Worm (Caenorhabditis elegans): ENCODE results near the gene E02H1.5.
A peak's percentile ranks its signal among the peaks of the same experiment; 100 is the strongest.

Gene E02H1.5

ce11 chrII:9591071-9591470 is 4.0 kb upstream of the E02H1.5 start, which contains the start of the genes E02H1.1 and tag-124:
Gene E02H1.1, minus strand, starts transcription at chrII:9591164.
Gene tag-124, plus strand, starts transcription at chrII:9591292.
- TF ChIP-seq ztf-23 (GFP tag; IDR thresholded peaks at IDR 0.05) (peak; percentile 52; the same call in 1 of the 2 replicates), cog-1 (tag; optimal IDR thresholded peaks at IDR 0.05) (peak; percentile 7), flt-1 (GFP tag; IDR thresholded peaks at IDR 0.05) (peak; percentile 62), ztf-29 (GFP tag; IDR thresholded peaks at IDR 0.05) (no peak)

- no peak for TF ChIP-seq med-1 (GFP tag; optimal IDR thresholded peaks at IDR 0.05; ENCODE audit: insufficient read depth)
- no peak for TF ChIP-seq flt-1 (GFP tag; IDR thresholded peaks at IDR 0.05)
- no peak for TF ChIP-seq ref-1 (GFP tag; conservative IDR thresholded peaks at IDR 0.05)
- no peak for TF ChIP-seq tab-1 (GFP tag; IDR thresholded peaks at IDR 0.05)
- TF ChIP-seq ztf-23 (GFP tag; IDR thresholded peaks at IDR 0.05), result no peak
- no peak for TF ChIP-seq klf-2 (GFP tag; conservative IDR thresholded peaks at IDR 0.05)
- no peak for TF ChIP-seq ztf-29 (GFP tag; IDR thresholded peaks at IDR 0.05)
- TF ChIP-seq cog-1 (tag; optimal IDR thresholded peaks at IDR 0.05), result no peak
- TF ChIP-seq T22C8.4 (GFP tag; IDR thresholded peaks at IDR 0.05), result no peak
Observed at ce11 chrII:9592737-9593136, 2.3 kb upstream of the E02H1.5 start, which contains the start of gene parp-2. Gene parp-2, plus strand, starts transcription at chrII:9593037.

DNA sequence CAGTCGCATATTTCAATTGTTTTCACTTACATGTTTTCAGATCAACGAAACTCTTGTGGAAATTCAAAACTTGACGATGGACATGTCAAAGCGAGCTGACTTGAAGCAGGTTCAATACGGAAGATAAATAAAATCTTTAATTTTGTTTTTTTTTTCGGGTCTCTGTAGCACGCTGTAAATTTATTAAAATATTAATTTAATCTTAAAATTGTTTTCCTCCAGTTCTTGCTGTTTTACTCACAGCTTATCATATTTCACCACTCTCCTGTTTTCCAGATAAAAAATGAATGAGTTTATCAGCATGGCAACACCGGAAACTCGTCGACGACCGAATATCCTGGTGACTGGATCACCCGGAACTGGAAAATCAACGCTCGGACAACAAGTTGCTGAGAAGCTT is 1.4 kb downstream of the E02H1.5 start, which contains the start of gene E02H1.6:
TSS of gene E02H1.6 (plus strand) at position 301 of the 400 bp plus-strand sequence.
- TF ChIP-seq flt-1 (GFP tag; IDR thresholded peaks at IDR 0.05), result no peak
- TF ChIP-seq ref-1 (GFP tag; conservative IDR thresholded peaks at IDR 0.05), result no peak
- TF ChIP-seq ztf-23 (GFP tag; IDR thresholded peaks at IDR 0.05), result no peak
- TF ChIP-seq tab-1 (GFP tag; IDR thresholded peaks at IDR 0.05), result no peak
- TF ChIP-seq T22C8.4 (GFP tag; IDR thresholded peaks at IDR 0.05), result no peak
- no peak for TF ChIP-seq klf-2 (GFP tag; conservative IDR thresholded peaks at IDR 0.05)
- TF ChIP-seq cog-1 (tag; optimal IDR thresholded peaks at IDR 0.05), result no peak
- no peak for TF ChIP-seq ztf-29 (GFP tag; IDR thresholded peaks at IDR 0.05)
- no peak for TF ChIP-seq med-1 (GFP tag; optimal IDR thresholded peaks at IDR 0.05; ENCODE audit: insufficient read depth)

ce11 chrII:9597516-9598047 is 2.6 kb downstream of the E02H1.5 start, which contains the start of gene mrpl-53:
Gene mrpl-53, plus strand, starts transcription at chrII:9597622.
- no peak for TF ChIP-seq cog-1 (tag; optimal IDR thresholded peaks at IDR 0.05)
- TF ChIP-seq T22C8.4 (GFP tag; IDR thresholded peaks at IDR 0.05), result no peak
- no peak for TF ChIP-seq ztf-23 (GFP tag; IDR thresholded peaks at IDR 0.05)
- no peak for TF ChIP-seq flt-1 (GFP tag; IDR thresholded peaks at IDR 0.05)
- TF ChIP-seq med-1 (GFP tag; optimal IDR thresholded peaks at IDR 0.05; ENCODE audit: insufficient read depth), result no peak
- no peak for TF ChIP-seq tab-1 (GFP tag; IDR thresholded peaks at IDR 0.05)
- TF ChIP-seq ref-1 (GFP tag; conservative IDR thresholded peaks at IDR 0.05), result no peak
- TF ChIP-seq klf-2 (GFP tag; conservative IDR thresholded peaks at IDR 0.05), result no peak

- TF ChIP-seq ztf-29 (GFP tag; IDR thresholded peaks at IDR 0.05) (no peak), tab-1 (GFP tag; IDR thresholded peaks at IDR 0.05) (no peak), cog-1 (tag; optimal IDR thresholded peaks at IDR 0.05) (no peak), flt-1 (GFP tag; IDR thresholded peaks at IDR 0.05) (no peak), ztf-23 (GFP tag; IDR thresholded peaks at IDR 0.05) (no peak), T22C8.4 (GFP tag; IDR thresholded peaks at IDR 0.05) (no peak), ref-1 (GFP tag; conservative IDR thresholded peaks at IDR 0.05) (no peak), med-1 (GFP tag; optimal IDR thresholded peaks at IDR 0.05; ENCODE audit: insufficient read depth) (no peak), klf-2 (GFP tag; conservative IDR thresholded peaks at IDR 0.05) (no peak)
Observed at ce11 chrII:9600022-9600722, 5.1 kb downstream of the E02H1.5 start.

DNA sequence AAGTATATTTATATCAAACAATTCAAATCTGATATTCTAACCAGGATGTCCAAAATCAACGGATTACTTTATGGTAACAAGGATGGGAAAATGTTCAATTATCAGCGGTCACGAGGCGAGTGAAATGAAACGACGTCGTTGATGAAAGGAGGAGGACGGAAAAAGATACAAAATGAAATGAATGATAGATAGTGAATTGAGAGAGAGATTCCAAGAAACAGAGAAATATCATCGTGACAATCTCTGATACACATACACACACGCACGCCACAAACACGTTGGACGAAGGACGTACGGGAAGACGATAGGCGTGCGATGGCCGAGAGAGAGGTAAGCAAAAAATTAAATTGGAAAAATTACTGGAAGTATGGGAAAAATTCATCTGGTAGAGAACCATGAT is 6.0 kb downstream of the E02H1.5 start:
- TF ChIP-seq tab-1 (GFP tag; IDR thresholded peaks at IDR 0.05), result no peak
- no peak for TF ChIP-seq cog-1 (tag; optimal IDR thresholded peaks at IDR 0.05)
- TF ChIP-seq med-1 (GFP tag; optimal IDR thresholded peaks at IDR 0.05; ENCODE audit: insufficient read depth), result no peak
- TF ChIP-seq klf-2 (GFP tag; conservative IDR thresholded peaks at IDR 0.05), result no peak
- no peak for TF ChIP-seq ref-1 (GFP tag; conservative IDR thresholded peaks at IDR 0.05)
- no peak for TF ChIP-seq ztf-29 (GFP tag; IDR thresholded peaks at IDR 0.05)
- no peak for TF ChIP-seq flt-1 (GFP tag; IDR thresholded peaks at IDR 0.05)
- TF ChIP-seq T22C8.4 (GFP tag; IDR thresholded peaks at IDR 0.05), result no peak
- no peak for TF ChIP-seq ztf-23 (GFP tag; IDR thresholded peaks at IDR 0.05)

ce11 chrII:9601679-9602078 is 6.7 kb downstream of the E02H1.5 start:
- TF ChIP-seq med-1 (GFP tag; optimal IDR thresholded peaks at IDR 0.05; ENCODE audit: insufficient read depth) (no peak), T22C8.4 (GFP tag; IDR thresholded peaks at IDR 0.05) (no peak), tab-1 (GFP tag; IDR thresholded peaks at IDR 0.05) (no peak), ref-1 (GFP tag; conservative IDR thresholded peaks at IDR 0.05) (no peak)

- TF ChIP-seq ztf-23 (GFP tag; IDR thresholded peaks at IDR 0.05), result no peak
- TF ChIP-seq klf-2 (GFP tag; conservative IDR thresholded peaks at IDR 0.05), result no peak
- TF ChIP-seq cog-1 (tag; optimal IDR thresholded peaks at IDR 0.05), result no peak
- TF ChIP-seq ztf-29 (GFP tag; IDR thresholded peaks at IDR 0.05), result no peak
- TF ChIP-seq flt-1 (GFP tag; IDR thresholded peaks at IDR 0.05), result no peak
- no peak for TF ChIP-seq med-1 (GFP tag; optimal IDR thresholded peaks at IDR 0.05; ENCODE audit: insufficient read depth)
- TF ChIP-seq tab-1 (GFP tag; IDR thresholded peaks at IDR 0.05), result no peak
- TF ChIP-seq ref-1 (GFP tag; conservative IDR thresholded peaks at IDR 0.05), result no peak
- no peak for TF ChIP-seq T22C8.4 (GFP tag; IDR thresholded peaks at IDR 0.05)
Observed at ce11 chrII:9602566-9602965, 7.5 kb downstream of the E02H1.5 start.

- no peak for TF ChIP-seq ref-1 (GFP tag; conservative IDR thresholded peaks at IDR 0.05)
- no peak for TF ChIP-seq T22C8.4 (GFP tag; IDR thresholded peaks at IDR 0.05)
- TF ChIP-seq cog-1 (tag; optimal IDR thresholded peaks at IDR 0.05), result peak; percentile 69
Observed at ce11 chrII:9603419-9603818, 8.4 kb downstream of the E02H1.5 start.

ce11 chrII:9604063-9604462 is 9.0 kb downstream of the E02H1.5 start:
- TF ChIP-seq ztf-29 (GFP tag; IDR thresholded peaks at IDR 0.05) (no peak), ztf-23 (GFP tag; IDR thresholded peaks at IDR 0.05) (no peak), tab-1 (GFP tag; IDR thresholded peaks at IDR 0.05) (no peak), T22C8.4 (GFP tag; IDR thresholded peaks at IDR 0.05) (no peak), ref-1 (GFP tag; conservative IDR thresholded peaks at IDR 0.05) (no peak), med-1 (GFP tag; optimal IDR thresholded peaks at IDR 0.05; ENCODE audit: insufficient read depth) (no peak)
